Fruit fly (Drosophila melanogaster) whole organism, embryonic: Measurements from ENCODE around the gene CG9590.

Experiments used
- Awh ChIP-seq: fragments of 200-800 bp; sonication (Bioruptor generic); IDR thresholded peaks from 2 replicates; pipeline ENCODE4, ENCODE4 v1.3.6; 2022; ENCODE audit warnings: missing biosample characterization, missing genetic modification characterization
- Bdp1 ChIP-seq: fragments of 200-800 bp; sonication (Bioruptor generic); optimal IDR thresholded peaks from 3 replicates; lab custom pipeline; 2016; ENCODE audit warnings: missing biosample characterization, missing genetic modification characterization
- C15 ChIP-seq: fragments of 200-800 bp; sonication (Bioruptor generic); IDR thresholded peaks from 3 replicates; pipeline ENCODE4 v1.3.6; 2022; ENCODE audit warnings: missing biosample characterization, missing genetic modification characterization
- CG11456 ChIP-seq: fragments of 200-800 bp; sonication (Bioruptor generic); IDR thresholded peaks from 3 replicates; pipeline ENCODE4 v1.3.6; 2022; ENCODE audit warnings: missing biosample characterization, missing genetic modification characterization
- CG11695 ChIP-seq: fragments of 200-800 bp; sonication (Bioruptor generic); IDR thresholded peaks from 3 replicates; pipeline ENCODE4 v1.3.6; 2022; ENCODE audit warnings: missing biosample characterization, missing genetic modification characterization
- CG12391 ChIP-seq: fragments of 200-800 bp; sonication (Bioruptor generic); optimal IDR thresholded peaks from 3 replicates; lab custom pipeline; 2018; ENCODE audit warnings: missing biosample characterization, mild to moderate bottlenecking, missing genetic modification characterization, moderate library complexity
- CG12942 ChIP-seq: fragments of 200-800 bp; sonication (Bioruptor generic); optimal IDR thresholded peaks from 3 replicates; lab custom pipeline; 2016; ENCODE audit warnings: missing biosample characterization, missing genetic modification characterization
- CG14667 ChIP-seq: fragments of 200-800 bp; sonication (Bioruptor generic); IDR thresholded peaks from 2 replicates; pipeline ENCODE4 v1.3.6; 2022; ENCODE audit warnings: missing biosample characterization, missing genetic modification characterization
- CG17912 ChIP-seq: fragments of 200-800 bp; sonication (Bioruptor generic); optimal IDR thresholded peaks from 2 replicates; lab custom pipeline; 2018; ENCODE audit warnings: missing biosample characterization, mild to moderate bottlenecking, missing genetic modification characterization
- CG18599 ChIP-seq: fragments of 200-800 bp; sonication (Bioruptor generic); optimal IDR thresholded peaks from 3 replicates; lab custom pipeline; 2017; ENCODE audit warnings: missing biosample characterization, missing genetic modification characterization, mild to moderate bottlenecking, moderate library complexity, missing genetic modification reagents
- CG2712 ChIP-seq: fragments of 200-800 bp; optimal IDR thresholded peaks from 3 replicates; lab custom pipeline; 2019; ENCODE audit warnings: missing biosample characterization, mild to moderate bottlenecking, missing genetic modification characterization, moderate library complexity
- CG34224 ChIP-seq: fragments of 200-800 bp; sonication (Bioruptor generic); IDR thresholded peaks from 3 replicates; pipeline ENCODE4 v1.3.6; 2022; ENCODE audit warnings: missing biosample characterization, missing genetic modification characterization; ENCODE audit not compliant: partially characterized antibody
- CG4404 ChIP-seq: fragments of 200-800 bp; sonication (Bioruptor generic); IDR thresholded peaks from 2 replicates; pipeline ENCODE4 v1.3.6; 2022; ENCODE audit warnings: missing biosample characterization, missing genetic modification characterization
- CG8765 ChIP-seq: fragments of 200-800 bp; sonication (Bioruptor generic); IDR thresholded peaks from 2 replicates; pipeline ENCODE4 v1.3.6; 2022; ENCODE audit warnings: missing biosample characterization, missing genetic modification characterization
- CG9437 ChIP-seq: fragments of 200-800 bp; sonication (Bioruptor generic); optimal IDR thresholded peaks from 2 replicates; lab custom pipeline; 2018; ENCODE audit warnings: missing biosample characterization, mild to moderate bottlenecking, missing genetic modification characterization
- CG9609 ChIP-seq: fragments of 200-800 bp; sonication (Bioruptor generic); optimal IDR thresholded peaks from 3 replicates; lab custom pipeline; 2016; ENCODE audit warnings: missing biosample characterization, missing genetic modification characterization
- CTCF ChIP-seq: fragments of 200-800 bp; sonication (Bioruptor generic); optimal IDR thresholded peaks from 2 replicates; lab custom pipeline; 2017; ENCODE audit warnings: missing biosample characterization, mild to moderate bottlenecking, missing genetic modification characterization, moderate library complexity
- Doc3 ChIP-seq: fragments of 200-800 bp; sonication (Bioruptor generic); IDR thresholded peaks from 3 replicates; pipeline ENCODE4 v1.3.6; 2022; ENCODE audit warnings: missing biosample characterization, missing genetic modification characterization; ENCODE audit not compliant: partially characterized antibody
- Fer2 ChIP-seq: fragments of 200-800 bp; sonication (Bioruptor generic); optimal IDR thresholded peaks from 2 replicates; lab custom pipeline; 2018; ENCODE audit warnings: missing biosample characterization, mild to moderate bottlenecking, missing genetic modification characterization, moderate library complexity
- MBD-R2 ChIP-seq: fragments of 200-800 bp; sonication (Bioruptor generic); IDR thresholded peaks from 2 replicates; pipeline ENCODE4 v1.3.6; 2022; ENCODE audit warnings: missing biosample characterization, missing genetic modification characterization
- NC2β ChIP-seq: fragments of 200-800 bp; sonication (Bioruptor generic); optimal IDR thresholded peaks from 2 replicates; lab custom pipeline; 2016; ENCODE audit warnings: missing biosample characterization, missing genetic modification characterization
- Nf-YA ChIP-seq: fragments of 200-800 bp; sonication (Bioruptor generic); IDR thresholded peaks from 2 replicates; pipeline ENCODE4 v1.3.6; 2022; ENCODE audit warnings: missing biosample characterization, missing genetic modification characterization
- NfI ChIP-seq: fragments of 200-800 bp; sonication (Bioruptor generic); optimal IDR thresholded peaks from 3 replicates; lab custom pipeline; 2018; ENCODE audit warnings: missing biosample characterization, mild to moderate bottlenecking, missing genetic modification characterization, moderate library complexity
- Oli ChIP-seq: fragments of 200-800 bp; sonication (Bioruptor generic); optimal IDR thresholded peaks from 2 replicates; lab custom pipeline; 2018; ENCODE audit warnings: missing biosample characterization, mild to moderate bottlenecking, missing genetic modification characterization, moderate library complexity
- Opbp ChIP-seq: fragments of 200-800 bp; sonication (Bioruptor generic); IDR thresholded peaks from 3 replicates; pipeline ENCODE4 v1.3.6; 2022; ENCODE audit warnings: missing biosample characterization, missing genetic modification characterization; ENCODE audit not compliant: partially characterized antibody
- PHDP ChIP-seq: fragments of 200-800 bp; sonication (Bioruptor generic); optimal IDR thresholded peaks from 3 replicates; lab custom pipeline; 2018; ENCODE audit warnings: missing biosample characterization, mild to moderate bottlenecking, missing genetic modification characterization, moderate library complexity
- Pdp1 ChIP-seq, 2 experiments: fragments of 200-800 bp; sonication (Bioruptor generic); optimal IDR thresholded peaks; 3 replicates each; lab custom pipeline; 2016; ENCODE audit warnings: missing biosample characterization in 2 of 2, missing genetic modification characterization in 2 of 2, mild to moderate bottlenecking in 1 of 2, moderate library complexity in 1 of 2
- Rfx ChIP-seq: fragments of 200-800 bp; sonication (Bioruptor generic); IDR thresholded peaks from 2 replicates; pipeline ENCODE4 v1.3.6; 2022; ENCODE audit warnings: missing biosample characterization, missing genetic modification characterization
- Rx ChIP-seq: fragments of 200-800 bp; sonication (Bioruptor generic); IDR thresholded peaks from 2 replicates; pipeline ENCODE4 v1.3.6; 2022; ENCODE audit warnings: missing biosample characterization, missing genetic modification characterization
- YL-1 ChIP-seq: fragments of 200-800 bp; sonication (Bioruptor generic); optimal IDR thresholded peaks from 3 replicates; lab custom pipeline; 2017; ENCODE audit warnings: missing biosample characterization, mild to moderate bottlenecking, missing genetic modification characterization
- abd-A ChIP-seq: fragments of 200-800 bp; sonication (Bioruptor generic); optimal IDR thresholded peaks from 3 replicates; lab custom pipeline; 2019; ENCODE audit warnings: missing biosample characterization, mild to moderate bottlenecking, missing genetic modification characterization, moderate library complexity
- amos ChIP-seq: fragments of 200-800 bp; sonication (Bioruptor generic); IDR thresholded peaks from 2 replicates; pipeline ENCODE4 v1.3.6; 2022; ENCODE audit warnings: missing biosample characterization, missing genetic modification characterization; ENCODE audit not compliant: partially characterized antibody
- ato ChIP-seq: fragments of 200-800 bp; sonication (Bioruptor generic); IDR thresholded peaks from 2 replicates; pipeline ENCODE4 v1.3.6; 2022; ENCODE audit warnings: missing biosample characterization, missing genetic modification characterization; ENCODE audit not compliant: partially characterized antibody
- dmrt11E ChIP-seq: fragments of 200-800 bp; sonication (Bioruptor generic); optimal IDR thresholded peaks from 3 replicates; lab custom pipeline; 2018; ENCODE audit warnings: missing biosample characterization, mild to moderate bottlenecking, missing genetic modification characterization, moderate library complexity
- dpn ChIP-seq, 2 experiments: fragments of 200-800 bp; sonication (Bioruptor generic); optimal IDR thresholded peaks; 3 replicates each; lab custom pipeline; 2016; ENCODE audit warnings: missing biosample characterization in 2 of 2, missing genetic modification characterization in 2 of 2
- esg ChIP-seq: fragments of 200-800 bp; sonication (Bioruptor generic); conservative IDR thresholded peaks from 2 replicates; pipeline ENCODE4 v1.3.6; 2022; ENCODE audit warnings: missing biosample characterization, missing genetic modification characterization
- fd3F ChIP-seq: fragments of 200-800 bp; sonication (Bioruptor generic); optimal IDR thresholded peaks from 2 replicates; lab custom pipeline; 2018; ENCODE audit warnings: missing biosample characterization, mild to moderate bottlenecking, missing genetic modification characterization, moderate library complexity
- hbn ChIP-seq: fragments of 200-800 bp; sonication (Bioruptor generic); IDR thresholded peaks from 2 replicates; pipeline ENCODE4 v1.3.6; 2022; ENCODE audit warnings: missing biosample characterization, missing genetic modification characterization; ENCODE audit not compliant: partially characterized antibody
- hth ChIP-seq: fragments of >200 bp; optimal IDR thresholded peaks from 2 replicates; lab custom pipeline; 2017; ENCODE audit warnings: inconsistent platforms
- insv ChIP-seq, 2 experiments: fragments of 200-800 bp; sonication (Bioruptor generic); optimal IDR thresholded peaks; 3 replicates each; lab custom pipeline; 2016 to 2018; ENCODE audit warnings: missing biosample characterization in 2 of 2, missing genetic modification characterization in 2 of 2
- jumu ChIP-seq: fragments of 200-800 bp; sonication (Bioruptor generic); optimal IDR thresholded peaks from 3 replicates; lab custom pipeline; 2016; ENCODE audit warnings: missing biosample characterization, missing genetic modification characterization
- mld ChIP-seq: fragments of 200-800 bp; sonication (Bioruptor generic); IDR thresholded peaks from 3 replicates; pipeline ENCODE4 v1.3.6; 2022; ENCODE audit warnings: missing biosample characterization, missing genetic modification characterization; ENCODE audit not compliant: partially characterized antibody
- p53 ChIP-seq: fragments of 200-800 bp; sonication (Bioruptor generic); optimal IDR thresholded peaks from 2 replicates; lab custom pipeline; 2016; ENCODE audit warnings: missing biosample characterization, missing genetic modification characterization
- phol ChIP-seq: fragments of 200-800 bp; sonication (Bioruptor generic); optimal IDR thresholded peaks from 3 replicates; lab custom pipeline; 2018; ENCODE audit warnings: missing biosample characterization, mild to moderate bottlenecking, missing genetic modification characterization, moderate library complexity
- pros ChIP-seq: fragments of 200-800 bp; sonication (Bioruptor generic); optimal IDR thresholded peaks from 3 replicates; lab custom pipeline; 2019; ENCODE audit warnings: missing biosample characterization, mild to moderate bottlenecking, missing genetic modification characterization, moderate library complexity
- ranshi ChIP-seq: fragments of 200-800 bp; sonication (Bioruptor generic); IDR thresholded peaks from 2 replicates; pipeline ENCODE4 v1.3.6; 2022; ENCODE audit warnings: missing biosample characterization, missing genetic modification characterization
- ro ChIP-seq: fragments of 200-800 bp; sonication (Bioruptor generic); IDR thresholded peaks from 2 replicates; pipeline ENCODE4 v1.3.6; 2022; ENCODE audit warnings: missing biosample characterization, missing genetic modification characterization
- salm ChIP-seq: fragments of 200-800 bp; sonication (Bioruptor generic); optimal IDR thresholded peaks from 2 replicates; lab custom pipeline; 2018; ENCODE audit warnings: missing biosample characterization, mild to moderate bottlenecking, missing genetic modification characterization
- slbo ChIP-seq: fragments of 200-800 bp; sonication (Bioruptor generic); IDR thresholded peaks from 2 replicates; pipeline ENCODE4 v1.3.6; 2022; ENCODE audit warnings: missing biosample characterization, missing genetic modification characterization
- sqz ChIP-seq: fragments of 200-800 bp; sonication (Bioruptor generic); optimal IDR thresholded peaks from 3 replicates; lab custom pipeline; 2018; ENCODE audit warnings: missing biosample characterization, mild to moderate bottlenecking, missing genetic modification characterization
- vfl ChIP-seq: fragments of 200-800 bp; sonication (Bioruptor generic); optimal IDR thresholded peaks from 2 replicates; lab custom pipeline; 2016; ENCODE audit warnings: missing biosample characterization, missing genetic modification characterization

Gene CG9590

dm6 chr3R:15794258-15794727 lies 7.8 kb downstream of the CG9590 start (continued):
- TF ChIP-seq hbn (GFP tag; lab: Robert Waterston, UW): no peak
- TF ChIP-seq ato (GFP tag; lab: Robert Waterston, UW): no peak
- TF ChIP-seq C15 (GFP tag; lab: Robert Waterston, UW): no peak
- peak in 1 of 2 experiments; percentile 16 for TF ChIP-seq dpn (GFP tag; optimal IDR thresholded peaks at IDR 0.05; lab: Kevin White, UChicago)
- TF ChIP-seq amos: no peak
- TF ChIP-seq CTCF (GFP tag; lab: Kevin White, UChicago): no peak
- TF ChIP-seq Awh (GFP tag; lab: Robert Waterston, UW): peak; percentile 74
- TF ChIP-seq ranshi (GFP tag; lab: Robert Waterston, UW): peak; percentile 35; the same call in 1 of the 2 replicates
- TF ChIP-seq CG9437 (GFP tag; lab: Kevin White, UChicago): no peak
- no peak for TF ChIP-seq salm (tag; lab: Kevin White, UChicago)
- TF ChIP-seq NC2β: no peak
- no peak for TF ChIP-seq CG34224 (GFP tag; lab: Robert Waterston, UW)
- TF ChIP-seq CG12942 (GFP tag; lab: Kevin White, UChicago): peak; percentile 47
- TF ChIP-seq hth (lab: Kevin White, UChicago): no peak
- TF ChIP-seq CG11456: 0 out of 3 replicates have a peak, but pooled peaks have one; percentile 4
- TF ChIP-seq fd3F: peak; percentile 13
- no peak for TF ChIP-seq dmrt11E
- no peak for TF ChIP-seq CG4404 (GFP tag; lab: Robert Waterston, UW)
- TF ChIP-seq esg (GFP tag; lab: Robert Waterston, UW): no peak
- TF ChIP-seq sqz (GFP tag; lab: Kevin White, UChicago): peak; percentile 100
- TF ChIP-seq CG2712 (tag; lab: Kevin White, UChicago): peak; percentile 9
- no peak for TF ChIP-seq CG8765 (GFP tag; lab: Robert Waterston, UW)
- no peak for TF ChIP-seq jumu (GFP tag; lab: Kevin White, UChicago)
- TF ChIP-seq vfl (GFP tag; lab: Kevin White, UChicago): peak; percentile 4
- TF ChIP-seq CG12391 (tag; lab: Kevin White, UChicago): no peak
- TF ChIP-seq YL-1: peak; percentile 60
- peak; percentile 21 for TF ChIP-seq phol (tag; lab: Kevin White, UChicago)
- TF ChIP-seq PHDP (tag; lab: Kevin White, UChicago): peak; percentile 49
- TF ChIP-seq pros (GFP tag; lab: Kevin White, UChicago): no peak
- TF ChIP-seq mld: no peak
- 0 out of 3 replicates have a peak, but pooled peaks have one; percentile 56 for TF ChIP-seq CG11695 (GFP tag; lab: Robert Waterston, UW)
- TF ChIP-seq Pdp1 (GFP tag; optimal IDR thresholded peaks at IDR 0.05; lab: Kevin White, UChicago): peak in 1 of 2 experiments; percentile 92
- peak; percentile 34; the same call in 1 of the 2 replicates for TF ChIP-seq MBD-R2 (GFP tag; lab: Robert Waterston, UW)
- no peak for TF ChIP-seq CG9609 (GFP tag; lab: Kevin White, UChicago)
- TF ChIP-seq slbo (GFP tag; lab: Robert Waterston, UW): peak; percentile 27; the same call in 1 of the 2 replicates
- TF ChIP-seq abd-A (tag; lab: Kevin White, UChicago): no peak
- no peak for TF ChIP-seq Doc3 (GFP tag; lab: Robert Waterston, UW)
- no peak; the same call in 2 of the 3 replicates for TF ChIP-seq Opbp (GFP tag; lab: Robert Waterston, UW)
- no peak for TF ChIP-seq ro (GFP tag; lab: Robert Waterston, UW)
- TF ChIP-seq p53 (GFP tag; lab: Kevin White, UChicago): peak; percentile 15
- TF ChIP-seq CG14667 (GFP tag; lab: Robert Waterston, UW): no peak
- no peak for TF ChIP-seq Rx (GFP tag; lab: Robert Waterston, UW)
- TF ChIP-seq insv (GFP tag; optimal IDR thresholded peaks at IDR 0.05; lab: Kevin White, UChicago): peak in 1 of 2 experiments; percentile 10
- peak; percentile 71 for TF ChIP-seq CG17912
- no peak for TF ChIP-seq Oli (tag; lab: Kevin White, UChicago)
- peak; percentile 42 for TF ChIP-seq NfI (GFP tag; lab: Kevin White, UChicago)
- peak; percentile 68 for TF ChIP-seq Rfx
- peak; percentile 23 for TF ChIP-seq Fer2 (tag; lab: Kevin White, UChicago)
- TF ChIP-seq Bdp1: no peak
- peak; percentile 64 for TF ChIP-seq CG18599 (GFP tag; lab: Kevin White, UChicago)
- TF ChIP-seq Nf-YA (GFP tag; lab: Robert Waterston, UW): no peak
